Fruit fly (Drosophila melanogaster) whole organism, embryonic: ENCODE measurements around the gene Mettl2.
A peak's percentile ranks its signal among the peaks of the same experiment; 100 is the strongest.

Experiments used
- BtbVII ChIP-seq: fragments of 200-800 bp; sonication (Bioruptor generic); optimal IDR thresholded peaks from 3 replicates; lab custom pipeline; 2017; ENCODE audit warnings: missing biosample characterization, mild to moderate bottlenecking, missing genetic modification characterization
- CG10543 ChIP-seq: fragments of 200-800 bp; sonication (Bioruptor generic); optimal IDR thresholded peaks from 3 replicates; lab custom pipeline; 2017; ENCODE audit warnings: missing biosample characterization, mild to moderate bottlenecking, missing genetic modification characterization, moderate library complexity
- CG11093 ChIP-seq: fragments of 200-800 bp; sonication (Bioruptor generic); IDR thresholded peaks from 3 replicates; pipeline ENCODE4 v1.3.6; 2022; ENCODE audit warnings: missing biosample characterization, missing genetic modification characterization
- CG11456 ChIP-seq: fragments of 200-800 bp; sonication (Bioruptor generic); IDR thresholded peaks from 3 replicates; pipeline ENCODE4 v1.3.6; 2022; ENCODE audit warnings: missing biosample characterization, missing genetic modification characterization
- CG13424 ChIP-seq: fragments of 200-800 bp; sonication (Bioruptor generic); optimal IDR thresholded peaks from 2 replicates; lab custom pipeline; 2019; ENCODE audit warnings: missing biosample characterization, mild to moderate bottlenecking, missing genetic modification characterization, moderate library complexity
- CG14667 ChIP-seq: fragments of 200-800 bp; sonication (Bioruptor generic); IDR thresholded peaks from 2 replicates; pipeline ENCODE4 v1.3.6; 2022; ENCODE audit warnings: missing biosample characterization, missing genetic modification characterization
- CG14710 ChIP-seq: fragments of 200-800 bp; sonication (Bioruptor generic); optimal IDR thresholded peaks from 3 replicates; lab custom pipeline; 2019; ENCODE audit warnings: missing biosample characterization, mild to moderate bottlenecking, missing genetic modification characterization, moderate library complexity
- CG15073 ChIP-seq: fragments of 200-800 bp; sonication (Bioruptor generic); optimal IDR thresholded peaks from 2 replicates; lab custom pipeline; 2016; ENCODE audit warnings: missing biosample characterization, missing genetic modification characterization
- CG16813 ChIP-seq: fragments of 200-800 bp; sonication (Bioruptor generic); IDR thresholded peaks from 3 replicates; pipeline ENCODE4 v1.3.6; 2022; ENCODE audit warnings: missing biosample characterization, missing genetic modification characterization; ENCODE audit not compliant: partially characterized antibody
- CG17568 ChIP-seq: fragments of 200-800 bp; sonication (Bioruptor generic); optimal IDR thresholded peaks from 2 replicates; lab custom pipeline; 2018; ENCODE audit warnings: missing biosample characterization, mild to moderate bottlenecking, missing genetic modification characterization, moderate library complexity
- CG18476 ChIP-seq: fragments of 200-800 bp; sonication (Bioruptor generic); optimal IDR thresholded peaks from 2 replicates; lab custom pipeline; 2016; ENCODE audit warnings: missing biosample characterization, mild to moderate bottlenecking, missing genetic modification characterization
- CG18599 ChIP-seq: fragments of 200-800 bp; sonication (Bioruptor generic); optimal IDR thresholded peaks from 3 replicates; lab custom pipeline; 2017; ENCODE audit warnings: missing biosample characterization, missing genetic modification characterization, mild to moderate bottlenecking, moderate library complexity, missing genetic modification reagents
- CG2116 ChIP-seq: fragments of 200-800 bp; sonication (Bioruptor generic); optimal IDR thresholded peaks from 3 replicates; lab custom pipeline; 2018; ENCODE audit warnings: missing biosample characterization, mild to moderate bottlenecking, missing genetic modification characterization
- CG2199 ChIP-seq: fragments of 200-800 bp; sonication (Bioruptor generic); IDR thresholded peaks from 3 replicates; pipeline ENCODE4 v1.3.6; 2022; ENCODE audit warnings: missing biosample characterization, missing genetic modification characterization
- CG32532 ChIP-seq: fragments of 200-800 bp; sonication (Bioruptor generic); IDR thresholded peaks from 2 replicates; pipeline ENCODE4 v1.3.6; 2022; ENCODE audit warnings: missing biosample characterization, missing genetic modification characterization
- CG34376 ChIP-seq: fragments of 200-800 bp; sonication (Bioruptor generic); optimal IDR thresholded peaks from 2 replicates; lab custom pipeline; 2018; ENCODE audit warnings: missing biosample characterization, mild to moderate bottlenecking, missing genetic modification characterization
- CG4617 ChIP-seq: fragments of 200-800 bp; sonication (Bioruptor generic); optimal IDR thresholded peaks from 3 replicates; lab custom pipeline; 2016; ENCODE audit warnings: missing biosample characterization, missing genetic modification characterization, borderline replicate concordance
- CG6175 ChIP-seq: fragments of 200-800 bp; sonication (Bioruptor generic); IDR thresholded peaks from 3 replicates; pipeline ENCODE4 v1.3.6; 2022; ENCODE audit warnings: missing biosample characterization, missing genetic modification characterization
- CG8089 ChIP-seq: fragments of 200-800 bp; sonication (Bioruptor generic); optimal IDR thresholded peaks from 3 replicates; lab custom pipeline; 2016; ENCODE audit warnings: missing biosample characterization, missing genetic modification characterization
- D19A ChIP-seq: fragments of 200-800 bp; optimal IDR thresholded peaks from 3 replicates; lab custom pipeline; 2019; ENCODE audit warnings: missing biosample characterization, mild to moderate bottlenecking, missing genetic modification characterization, moderate library complexity
- Dfd ChIP-seq, 2 experiments: fragments of >200 bp; optimal IDR thresholded peaks; 2 replicates each; lab custom pipeline; 2017; ENCODE audit warnings: missing biosample characterization in 2 of 2, missing genetic modification characterization in 2 of 2
- Fer2 ChIP-seq: fragments of 200-800 bp; sonication (Bioruptor generic); optimal IDR thresholded peaks from 2 replicates; lab custom pipeline; 2018; ENCODE audit warnings: missing biosample characterization, mild to moderate bottlenecking, missing genetic modification characterization, moderate library complexity
- H15 ChIP-seq: fragments of 200-800 bp; sonication (Bioruptor generic); IDR thresholded peaks from 3 replicates; pipeline ENCODE4 v1.3.6; 2022; ENCODE audit warnings: missing biosample characterization, missing genetic modification characterization
- HHEX ChIP-seq: fragments of 200-800 bp; sonication (Bioruptor generic); optimal IDR thresholded peaks from 3 replicates; lab custom pipeline; 2017; ENCODE audit warnings: missing biosample characterization, mild to moderate bottlenecking, missing genetic modification characterization, missing genetic modification reagents
- MBD-R2 ChIP-seq: fragments of 200-800 bp; sonication (Bioruptor generic); IDR thresholded peaks from 2 replicates; pipeline ENCODE4 v1.3.6; 2022; ENCODE audit warnings: missing biosample characterization, missing genetic modification characterization
- Med ChIP-seq: fragments of 200-800 bp; sonication (Bioruptor generic); peaks from one replicate; lab custom pipeline; 2016; ENCODE audit warnings: missing biosample characterization, missing genetic modification characterization, mild to moderate bottlenecking, inconsistent platforms, moderate library complexity
- NFAT ChIP-seq: fragments of 200-800 bp; sonication (Bioruptor generic); IDR thresholded peaks from 2 replicates; pipeline ENCODE4 v1.3.6; 2022; ENCODE audit warnings: missing biosample characterization, missing genetic modification characterization
- Rfx ChIP-seq: fragments of 200-800 bp; sonication (Bioruptor generic); IDR thresholded peaks from 2 replicates; pipeline ENCODE4 v1.3.6; 2022; ENCODE audit warnings: missing biosample characterization, missing genetic modification characterization
- Sry-δ ChIP-seq: fragments of 200-800 bp; sonication (Bioruptor generic); optimal IDR thresholded peaks from 2 replicates; lab custom pipeline; 2016; ENCODE audit warnings: missing biosample characterization, missing genetic modification characterization
- corto ChIP-seq: fragments of 200-800 bp; sonication (Bioruptor generic); optimal IDR thresholded peaks from 2 replicates; lab custom pipeline; 2016; ENCODE audit warnings: missing biosample characterization, mild to moderate bottlenecking, missing genetic modification characterization, moderate library complexity
- disco-r ChIP-seq: fragments of 200-800 bp; sonication (Bioruptor generic); optimal IDR thresholded peaks from 2 replicates; lab custom pipeline; 2016; ENCODE audit warnings: missing biosample characterization, missing genetic modification characterization
- ems ChIP-seq: fragments of 200-800 bp; sonication (Bioruptor generic); optimal IDR thresholded peaks from 3 replicates; lab custom pipeline; 2016; ENCODE audit warnings: missing biosample characterization, missing genetic modification characterization
- ewg ChIP-seq: fragments of 200-800 bp; sonication (Bioruptor generic); optimal IDR thresholded peaks from 3 replicates; lab custom pipeline; 2017; ENCODE audit warnings: mild to moderate bottlenecking, missing biosample characterization, missing genetic modification reagents, missing genetic modification characterization
- grn ChIP-seq: fragments of 200-800 bp; sonication (Bioruptor generic); optimal IDR thresholded peaks from 3 replicates; lab custom pipeline; 2017; ENCODE audit warnings: missing biosample characterization, missing genetic modification characterization
- gsb-n ChIP-seq: fragments of 200-800 bp; sonication (Bioruptor generic); optimal IDR thresholded peaks from 3 replicates; lab custom pipeline; 2018; ENCODE audit warnings: missing biosample characterization, mild to moderate bottlenecking, missing genetic modification characterization
- gt ChIP-seq: fragments of 200-800 bp; sonication (Bioruptor generic); IDR thresholded peaks from 2 replicates; pipeline ENCODE4 v1.3.6; 2022; ENCODE audit warnings: missing biosample characterization, missing genetic modification characterization
- hkb ChIP-seq, 2 experiments: fragments of 200-800 bp in 1 of 2; fragments of >200 bp in 1 of 2; sonication (Bioruptor generic) in 1 of 2; IDR thresholded peaks in 1 of 2; optimal IDR thresholded peaks in 1 of 2; 2 replicates each; pipeline versions ENCODE4 v1.3.6 to Lab custom; 2017 to 2022; ENCODE audit warnings: missing biosample characterization in 1 of 2, missing genetic modification characterization in 1 of 2
- kah ChIP-seq: fragments of 200-800 bp; sonication (Bioruptor generic); optimal IDR thresholded peaks from 2 replicates; lab custom pipeline; 2018; ENCODE audit warnings: missing biosample characterization, mild to moderate bottlenecking, missing genetic modification characterization
- nau ChIP-seq: fragments of 200-800 bp; sonication (Bioruptor generic); optimal IDR thresholded peaks from 3 replicates; lab custom pipeline; 2017; ENCODE audit warnings: missing biosample characterization, mild to moderate bottlenecking, missing genetic modification characterization, missing genetic modification reagents
- nom ChIP-seq: fragments of 200-800 bp; sonication (Bioruptor generic); optimal IDR thresholded peaks from 2 replicates; lab custom pipeline; 2017; ENCODE audit warnings: missing biosample characterization, missing genetic modification characterization, mild to moderate bottlenecking, moderate library complexity, missing genetic modification reagents
- shn ChIP-seq: fragments of 200-800 bp; sonication (Bioruptor generic); optimal IDR thresholded peaks from 3 replicates; lab custom pipeline; 2016; ENCODE audit warnings: missing biosample characterization, missing genetic modification characterization
- sob ChIP-seq: fragments of 200-800 bp; sonication (Bioruptor generic); IDR thresholded peaks from 2 replicates; pipeline ENCODE4 v1.3.6; 2022; ENCODE audit warnings: missing biosample characterization, missing genetic modification characterization
- sqz ChIP-seq: fragments of 200-800 bp; sonication (Bioruptor generic); optimal IDR thresholded peaks from 3 replicates; lab custom pipeline; 2018; ENCODE audit warnings: missing biosample characterization, mild to moderate bottlenecking, missing genetic modification characterization
- ssp ChIP-seq: fragments of 200-800 bp; sonication (Bioruptor generic); IDR thresholded peaks from 2 replicates; pipeline ENCODE4 v1.3.6; 2022; ENCODE audit warnings: missing biosample characterization, missing genetic modification characterization
- stwl ChIP-seq: fragments of 200-800 bp; sonication (Bioruptor generic); optimal IDR thresholded peaks from 3 replicates; lab custom pipeline; 2018; ENCODE audit warnings: missing biosample characterization, mild to moderate bottlenecking, missing genetic modification characterization, moderate library complexity
- sug ChIP-seq: fragments of 200-800 bp; optimal IDR thresholded peaks from 2 replicates; lab custom pipeline; 2019; ENCODE audit warnings: missing biosample characterization, mild to moderate bottlenecking, missing genetic modification characterization, moderate library complexity
- tin ChIP-seq: fragments of 200-800 bp; sonication (Bioruptor generic); optimal IDR thresholded peaks from 3 replicates; lab custom pipeline; 2016; ENCODE audit warnings: missing biosample characterization, missing genetic modification characterization
- tll ChIP-seq, 2 experiments: fragments of 200-800 bp in 1 of 2; fragments of >200 bp in 1 of 2; sonication (Bioruptor generic) in 1 of 2; optimal IDR thresholded peaks; 2 replicates each; lab custom pipeline; 2017 to 2019; ENCODE audit warnings: missing biosample characterization in 2 of 2, missing genetic modification characterization in 2 of 2, mild to moderate bottlenecking in 1 of 2, moderate library complexity in 1 of 2
- tna ChIP-seq: fragments of 200-800 bp; sonication (Bioruptor generic); IDR thresholded peaks from 2 replicates; pipeline ENCODE4 v1.3.6; 2022; ENCODE audit warnings: missing biosample characterization, missing genetic modification characterization; ENCODE audit not compliant: partially characterized antibody

Gene Mettl2

dm6 chr3L:1688161-1688560 lies 49.1 kb upstream of the Mettl2 start:
- TF ChIP-seq gt (GFP tag; lab: Robert Waterston, UW), result no peak
- peak; percentile 66 for TF ChIP-seq D19A

- TF ChIP-seq CG8089 (GFP tag; lab: Kevin White, UChicago) (no peak), CG11456 (GFP tag; lab: Robert Waterston, UW) (no peak), CG4617 (no peak), CG32532 (GFP tag; lab: Robert Waterston, UW) (no peak), tin (no peak), H15 (0 out of 3 replicates have a peak, but pooled peaks have one; percentile 26), BtbVII (no peak), MBD-R2 (GFP tag; lab: Robert Waterston, UW) (no peak), disco-r (GFP tag; lab: Kevin White, UChicago) (no peak), CG6175 (GFP tag; lab: Robert Waterston, UW) (no peak), ems (GFP tag; lab: Kevin White, UChicago) (no peak), CG15073 (GFP tag; lab: Kevin White, UChicago) (no peak), Med (GFP tag; lab: Kevin White, UChicago) (no peak), stwl (tag; lab: Kevin White, UChicago) (no peak), Dfd (GFP tag; optimal IDR thresholded peaks at IDR 0.05; lab: Kevin White, UChicago) (no peak), CG10543 (GFP tag; lab: Kevin White, UChicago) (no peak), CG17568 (no peak), nau (GFP tag; lab: Kevin White, UChicago) (no peak), CG13424 (tag; lab: Kevin White, UChicago) (no peak), nom (GFP tag; lab: Kevin White, UChicago) (peak; percentile 41), CG14710 (tag; lab: Kevin White, UChicago) (no peak), HHEX (no peak), CG16813 (GFP tag; lab: Robert Waterston, UW) (no peak), kah (GFP tag; lab: Kevin White, UChicago) (no peak), CG14667 (GFP tag; lab: Robert Waterston, UW) (no peak), sug (tag; lab: Kevin White, UChicago) (no peak), Fer2 (tag; lab: Kevin White, UChicago) (no peak), grn (GFP tag; lab: Kevin White, UChicago) (no peak), shn (GFP tag; lab: Kevin White, UChicago) (no peak), NFAT (no peak), Sry-δ (GFP tag; lab: Kevin White, UChicago) (no peak), CG18476 (no peak), hkb (optimal IDR thresholded peaks at IDR 0.05; lab: Kevin White, UChicago) (no peak), hkb (GFP tag; IDR thresholded peaks at IDR 0.05; lab: Robert Waterston, UW) (0 out of 2 replicates have a peak, but pooled peaks have one; percentile 22), CG2116 (no peak), tna (GFP tag; lab: Robert Waterston, UW) (no peak), sob (GFP tag; lab: Robert Waterston, UW) (peak; percentile 24; the same call in 1 of the 2 replicates), Rfx (GFP tag; lab: Robert Waterston, UW) (peak; percentile 16; the same call in 1 of the 2 replicates), CG11093 (no peak), ssp (peak; percentile 17; the same call in 1 of the 2 replicates), ewg (GFP tag; lab: Kevin White, UChicago) (no peak), corto (GFP tag; lab: Kevin White, UChicago) (peak; percentile 18), sqz (no peak), CG2199 (GFP tag; lab: Robert Waterston, UW) (no peak), CG34376 (no peak), CG18599 (GFP tag; lab: Kevin White, UChicago) (peak; percentile 11), tll (GFP tag; optimal IDR thresholded peaks at IDR 0.05; lab: Kevin White, UChicago) (no peak), gsb-n (no peak)
Measured at dm6 chr3L:1683091-1683490, 44.1 kb upstream of the Mettl2 start.
